Worm (Caenorhabditis elegans) whole organism, late embryonic: Measurements from ENCODE around the gene Y73B6BL.27.

ENCODE experiments used
- C08G9.2 ChIP-seq: sonication (generic microtip); optimal IDR thresholded peaks from 2 replicates; lab custom pipeline; 2016; ENCODE audit warnings: mild to moderate bottlenecking, missing genetic modification characterization, moderate library complexity, missing compliant biosample characterization
- F13H6.1 ChIP-seq: sonication (generic microtip); optimal IDR thresholded peaks from 2 replicates; lab custom pipeline; 2016; ENCODE audit warnings: missing genetic modification characterization, missing compliant biosample characterization
- K02D7.2 ChIP-seq: sonication (generic microtip); optimal IDR thresholded peaks from 2 replicates; lab custom pipeline; 2017; ENCODE audit warnings: mild to moderate bottlenecking, missing genetic modification characterization, missing compliant biosample characterization
- K09A11.1 ChIP-seq: sonication (generic microtip); optimal IDR thresholded peaks from 2 replicates; lab custom pipeline; 2017; ENCODE audit warnings: antibody characterized with exemption, mild to moderate bottlenecking, missing genetic modification characterization, missing compliant biosample characterization; ENCODE audit not compliant: insufficient read depth
- T23F11.4 ChIP-seq: fragments of 200-800 bp; sonication (Bioruptor generic); optimal IDR thresholded peaks from 2 replicates; lab custom pipeline; 2018; ENCODE audit warnings: mild to moderate bottlenecking, missing genetic modification characterization, missing compliant biosample characterization
- ahr-1 ChIP-seq: sonication (generic microtip); optimal IDR thresholded peaks from 2 replicates; lab custom pipeline; 2016; ENCODE audit warnings: missing genetic modification characterization, missing compliant biosample characterization
- ama-1 ChIP-seq: fragments of 150-350 bp; optimal IDR thresholded peaks from 2 replicates; lab custom pipeline; 2014
- ceh-14 ChIP-seq: sonication (generic microtip); optimal IDR thresholded peaks from 2 replicates; lab custom pipeline; 2016; ENCODE audit warnings: missing genotype, missing genetic modification characterization, missing compliant biosample characterization
- ceh-19 ChIP-seq: fragments of 200-800 bp; sonication (Bioruptor generic); optimal IDR thresholded peaks from 2 replicates; lab custom pipeline; 2018; ENCODE audit warnings: mild to moderate bottlenecking, missing genetic modification characterization, missing compliant biosample characterization
- ceh-2 ChIP-seq: sonication (generic microtip); optimal IDR thresholded peaks from 2 replicates; lab custom pipeline; 2016; ENCODE audit warnings: missing genotype, missing genetic modification characterization, missing compliant biosample characterization
- ceh-24 ChIP-seq: sonication (generic microtip); optimal IDR thresholded peaks from 2 replicates; lab custom pipeline; 2016; ENCODE audit warnings: mild to moderate bottlenecking, missing genetic modification characterization, missing compliant biosample characterization
- ceh-30 ChIP-seq: fragments of 150-350 bp; optimal IDR thresholded peaks from 2 replicates; lab custom pipeline; 2014; ENCODE audit warnings: missing biosample characterization, missing genetic modification characterization
- ceh-31 ChIP-seq: sonication (generic microtip); optimal IDR thresholded peaks from 2 replicates; lab custom pipeline; 2016; ENCODE audit warnings: missing genetic modification characterization, missing compliant biosample characterization
- ceh-34 ChIP-seq: sonication (generic microtip); optimal IDR thresholded peaks from 2 replicates; lab custom pipeline; 2016; ENCODE audit warnings: mild to moderate bottlenecking, missing genetic modification characterization, missing compliant biosample characterization
- ceh-45 ChIP-seq: fragments of 200-800 bp; sonication (Bioruptor generic); IDR thresholded peaks from 2 replicates; pipeline ENCODE4 v1.3.6; 2022; ENCODE audit warnings: missing genetic modification reagents, missing genetic modification characterization, missing compliant biosample characterization
- ceh-48 ChIP-seq: sonication (generic microtip); optimal IDR thresholded peaks from 2 replicates; lab custom pipeline; 2016; ENCODE audit warnings: missing genetic modification characterization, inconsistent platforms, missing compliant biosample characterization
- ceh-6 ChIP-seq: fragments of 200-800 bp; sonication (Bioruptor generic); optimal IDR thresholded peaks from 2 replicates; lab custom pipeline; 2018; ENCODE audit warnings: mild to moderate bottlenecking, missing genetic modification characterization, missing compliant biosample characterization
- ceh-9 ChIP-seq: sonication (generic microtip); optimal IDR thresholded peaks from 2 replicates; lab custom pipeline; 2016; ENCODE audit warnings: mild to moderate bottlenecking, missing genetic modification characterization, inconsistent platforms, missing compliant biosample characterization
- dmd-4 ChIP-seq: sonication (generic microtip); optimal IDR thresholded peaks from 2 replicates; lab custom pipeline; 2016; ENCODE audit warnings: borderline replicate concordance, missing genetic modification characterization, missing compliant biosample characterization
- fax-1 ChIP-seq: sonication (generic microtip); optimal IDR thresholded peaks from 2 replicates; lab custom pipeline; 2016; ENCODE audit warnings: missing genotype, missing genetic modification characterization, missing compliant biosample characterization
- hlh-13 ChIP-seq: fragments of 200-800 bp; sonication (Bioruptor generic); optimal IDR thresholded peaks from 2 replicates; lab custom pipeline; 2018; ENCODE audit warnings: mild to moderate bottlenecking, missing genetic modification characterization, missing compliant biosample characterization
- hlh-6 ChIP-seq: sonication (generic microtip); optimal IDR thresholded peaks from 2 replicates; lab custom pipeline; 2016; ENCODE audit warnings: missing genotype, missing genetic modification characterization, missing compliant biosample characterization
- mec-3 ChIP-seq: sonication (generic microtip); optimal IDR thresholded peaks from 2 replicates; lab custom pipeline; 2016; ENCODE audit warnings: borderline replicate concordance, missing genetic modification characterization, missing compliant biosample characterization
- nhr-11 ChIP-seq: fragments of 150-350 bp; optimal IDR thresholded peaks from 2 replicates; lab custom pipeline; 2014; ENCODE audit warnings: missing biosample characterization, missing genetic modification characterization
- nhr-232 ChIP-seq: sonication (generic microtip); optimal IDR thresholded peaks from 2 replicates; lab custom pipeline; 2016; ENCODE audit warnings: missing genetic modification characterization, missing compliant biosample characterization
- pag-3 ChIP-seq: sonication (generic microtip); optimal IDR thresholded peaks from 2 replicates; lab custom pipeline; 2016; ENCODE audit warnings: missing compliant biosample characterization, missing genetic modification characterization, borderline replicate concordance
- pha-4 ChIP-seq: fragments of 150-350 bp; optimal IDR thresholded peaks from 2 replicates; lab custom pipeline; 2018; ENCODE audit warnings: missing biosample characterization, missing genetic modification reagents, missing genetic modification characterization
- pqm-1 ChIP-seq: sonication (generic microtip); optimal IDR thresholded peaks from 2 replicates; lab custom pipeline; 2016; ENCODE audit warnings: missing genetic modification characterization, missing compliant biosample characterization
- pros-1 ChIP-seq: fragments of 150-350 bp; optimal IDR thresholded peaks from 2 replicates; lab custom pipeline; 2014; ENCODE audit warnings: missing biosample characterization, missing genetic modification reagents, missing genetic modification characterization
- rnt-1 ChIP-seq: sonication (generic microtip); optimal IDR thresholded peaks from 2 replicates; lab custom pipeline; 2016; ENCODE audit warnings: missing genetic modification characterization, missing compliant biosample characterization
- sox-2 ChIP-seq: fragments of 200-800 bp; sonication (Bioruptor generic); IDR thresholded peaks from 2 replicates; pipeline ENCODE4 v1.3.6; 2022; ENCODE audit warnings: missing genetic modification reagents, missing genetic modification characterization, missing compliant biosample characterization
- sox-4 ChIP-seq: sonication (generic microtip); optimal IDR thresholded peaks from 2 replicates; lab custom pipeline; 2017; ENCODE audit warnings: mild to moderate bottlenecking, missing genetic modification characterization, inconsistent platforms, missing compliant biosample characterization
- syd-9 ChIP-seq: sonication (generic microtip); optimal IDR thresholded peaks from 2 replicates; lab custom pipeline; 2016; ENCODE audit warnings: mild to moderate bottlenecking, missing genetic modification characterization, moderate library complexity, missing compliant biosample characterization
- tbx-7 ChIP-seq: sonication (generic microtip); optimal IDR thresholded peaks from 2 replicates; lab custom pipeline; 2016; ENCODE audit warnings: missing genotype, missing genetic modification characterization, missing compliant biosample characterization
- ttx-3 ChIP-seq: sonication (generic microtip); optimal IDR thresholded peaks from 2 replicates; lab custom pipeline; 2016; ENCODE audit warnings: missing genetic modification reagents, missing genetic modification characterization, missing compliant biosample characterization
- unc-42 ChIP-seq: sonication (generic microtip); optimal IDR thresholded peaks from 2 replicates; lab custom pipeline; 2016; ENCODE audit warnings: missing genotype, missing genetic modification characterization, missing compliant biosample characterization
- unc-55 ChIP-seq: sonication (generic microtip); optimal IDR thresholded peaks from 2 replicates; lab custom pipeline; 2017; ENCODE audit warnings: missing biosample characterization, missing genetic modification reagents, missing genetic modification characterization
- unc-86 ChIP-seq: sonication (generic microtip); optimal IDR thresholded peaks from 2 replicates; lab custom pipeline; 2016; ENCODE audit warnings: missing genetic modification characterization, missing compliant biosample characterization
- ztf-16 ChIP-seq: sonication (generic microtip); optimal IDR thresholded peaks from 2 replicates; lab custom pipeline; 2017; ENCODE audit warnings: missing genetic modification characterization, missing compliant biosample characterization

Gene Y73B6BL.27

DNA sequence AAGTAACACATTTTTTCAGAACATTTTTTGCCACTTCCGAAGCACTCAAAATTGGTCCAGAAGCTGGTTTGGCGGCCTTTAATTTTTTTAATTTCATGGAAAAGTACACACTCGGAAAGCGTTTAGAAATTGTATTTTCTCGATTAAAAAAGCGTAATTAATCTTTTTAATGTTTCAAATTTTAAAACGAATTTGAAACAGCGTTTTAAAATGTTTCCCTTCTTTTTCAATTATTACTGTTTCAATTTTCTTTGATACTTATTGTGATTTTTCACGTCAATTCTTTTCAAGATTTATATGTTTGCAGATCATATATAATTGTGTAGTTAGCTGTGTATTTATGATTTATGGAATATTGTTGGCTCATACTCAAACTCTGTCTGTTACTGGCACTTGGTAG, 9.0 kb downstream of the Y73B6BL.27 start, which contains the start of gene acr-25:
acr-25 (plus strand) TSS at position 301 of the 400 bp plus-strand sequence.
- no peak for TF ChIP-seq ceh-9
- no peak for TF ChIP-seq nhr-11 (tag; lab: Kevin White, UChicago)
- no peak for TF ChIP-seq ceh-2 (tag; lab: Kevin White, UChicago)
- no peak for TF ChIP-seq unc-42 (tag; lab: Kevin White, UChicago)
- no peak for TF ChIP-seq ceh-14 (tag; lab: Kevin White, UChicago)
- TF ChIP-seq ttx-3 (tag; lab: Kevin White, UChicago): no peak
- TF ChIP-seq F13H6.1: no peak
- no peak for TF ChIP-seq ceh-31
- no peak for TF ChIP-seq ztf-16 (tag; lab: Kevin White, UChicago)
- TF ChIP-seq ceh-45 (GFP tag; lab: Robert Waterston, UW): no peak
- no peak for TF ChIP-seq dmd-4 (tag; lab: Kevin White, UChicago)
- TF ChIP-seq sox-4: no peak
- TF ChIP-seq mec-3 (tag; lab: Kevin White, UChicago): no peak
- no peak for TF ChIP-seq fax-1 (tag; lab: Kevin White, UChicago)
- no peak for TF ChIP-seq C08G9.2 (tag; lab: Kevin White, UChicago)
- no peak for TF ChIP-seq syd-9
- TF ChIP-seq pqm-1: no peak

- TF ChIP-seq ceh-31: no peak
- no peak for TF ChIP-seq sox-2 (GFP tag; lab: Robert Waterston, UW)
- TF ChIP-seq ceh-48 (tag; lab: Kevin White, UChicago): no peak
- TF ChIP-seq ama-1 (lab: Kevin White, UChicago): no peak
- TF ChIP-seq nhr-11 (tag; lab: Kevin White, UChicago): no peak
Observed at ce11 chrIV:6460596-6460995, 12.4 kb downstream of the Y73B6BL.27 start.

- TF ChIP-seq ceh-30 (tag; lab: Kevin White, UChicago): no peak
- TF ChIP-seq K09A11.1 (tag; lab: Kevin White, UChicago): no peak
- no peak for TF ChIP-seq unc-55 (GFP tag; lab: Kevin White, UChicago)
- no peak for TF ChIP-seq ceh-19 (GFP tag; lab: Kevin White, UChicago)
- no peak for TF ChIP-seq ttx-3 (tag; lab: Kevin White, UChicago)
- no peak for TF ChIP-seq unc-86 (tag; lab: Kevin White, UChicago)
- TF ChIP-seq pros-1: no peak
- no peak for TF ChIP-seq hlh-13 (GFP tag; lab: Kevin White, UChicago)
- no peak for TF ChIP-seq hlh-6 (tag; lab: Kevin White, UChicago)
- no peak for TF ChIP-seq pha-4
- TF ChIP-seq syd-9: no peak
- no peak for TF ChIP-seq rnt-1 (tag; lab: Kevin White, UChicago)
- no peak for TF ChIP-seq K02D7.2 (tag; lab: Kevin White, UChicago)
- no peak for TF ChIP-seq T23F11.4
- TF ChIP-seq ceh-45 (GFP tag; lab: Robert Waterston, UW): no peak
- no peak for TF ChIP-seq tbx-7 (tag; lab: Kevin White, UChicago)
Observed at ce11 chrIV:6457472-6457871, 15.6 kb downstream of the Y73B6BL.27 start, which contains the start of gene lgc-10. lgc-10 (minus strand) TSS chrIV:6457572.

DNA sequence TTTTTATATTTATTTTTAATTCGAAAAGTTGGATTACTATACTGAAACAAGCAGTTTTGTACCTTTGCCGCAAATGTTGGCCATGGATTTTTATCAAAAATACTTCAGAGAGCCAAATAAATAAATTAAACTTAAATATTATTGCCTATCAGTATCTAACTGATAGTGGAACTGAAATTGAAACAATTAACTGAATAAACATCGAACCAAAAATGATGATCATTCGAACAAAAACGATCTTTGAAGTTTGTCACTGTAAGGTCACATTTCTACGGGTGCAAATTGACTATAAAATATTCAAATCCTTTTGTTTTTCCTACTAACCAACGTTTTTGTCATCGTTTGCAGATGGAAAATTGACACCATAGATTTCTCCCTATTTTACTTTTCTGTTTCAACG, 30.0 kb downstream of the Y73B6BL.27 start:
- TF ChIP-seq ama-1 (lab: Kevin White, UChicago) (no peak), unc-55 (GFP tag; lab: Kevin White, UChicago) (no peak), pag-3 (no peak), nhr-232 (no peak), ceh-6 (no peak), ceh-24 (no peak), ceh-34 (tag; lab: Kevin White, UChicago) (no peak), ahr-1 (tag; lab: Kevin White, UChicago) (no peak), sox-2 (GFP tag; lab: Robert Waterston, UW) (no peak)
- TF ChIP-seq, all 69 proteins: peak for 0
